Fruit fly (Drosophila melanogaster) whole organism, embryonic: ENCODE measurements around the gene CG34183.

Experiments used
- C15 ChIP-seq: fragments of 200-800 bp; sonication (Bioruptor generic); IDR thresholded peaks from 3 replicates; pipeline ENCODE4 v1.3.6; 2022; ENCODE audit warnings: missing biosample characterization, missing genetic modification characterization
- CG10321 ChIP-seq: fragments of 200-800 bp; sonication (Bioruptor generic); IDR thresholded peaks from 2 replicates; pipeline ENCODE4 v1.3.6; 2022; ENCODE audit warnings: missing biosample characterization, missing genetic modification characterization
- CG11247 ChIP-seq: fragments of 200-800 bp; sonication (Bioruptor generic); IDR thresholded peaks from 2 replicates; pipeline ENCODE4 v1.3.6; 2022; ENCODE audit warnings: missing biosample characterization, missing genetic modification characterization
- CG12236 ChIP-seq: fragments of 200-800 bp; sonication (Bioruptor generic); optimal IDR thresholded peaks from 2 replicates; lab custom pipeline; 2016; ENCODE audit warnings: missing biosample characterization, missing genetic modification characterization
- CG13624 ChIP-seq: fragments of 200-800 bp; sonication (Bioruptor generic); optimal IDR thresholded peaks from 2 replicates; lab custom pipeline; 2016; ENCODE audit warnings: missing biosample characterization, missing genetic modification characterization
- CG14441 ChIP-seq: fragments of 200-800 bp; sonication (Bioruptor generic); IDR thresholded peaks from 2 replicates; pipeline ENCODE4 v1.3.6; 2022; ENCODE audit warnings: missing biosample characterization, missing genetic modification characterization
- CG15073 ChIP-seq: fragments of 200-800 bp; sonication (Bioruptor generic); optimal IDR thresholded peaks from 2 replicates; lab custom pipeline; 2016; ENCODE audit warnings: missing biosample characterization, missing genetic modification characterization
- CG15601 ChIP-seq: fragments of 200-800 bp; sonication (Bioruptor generic); optimal IDR thresholded peaks from 3 replicates; lab custom pipeline; 2019; ENCODE audit warnings: missing biosample characterization, mild to moderate bottlenecking, missing genetic modification characterization, moderate library complexity
- CG17612 ChIP-seq: fragments of 200-800 bp; sonication (Bioruptor generic); IDR thresholded peaks from 2 replicates; pipeline ENCODE4 v1.3.6; 2022; ENCODE audit warnings: missing biosample characterization, missing genetic modification characterization
- CG2116 ChIP-seq: fragments of 200-800 bp; sonication (Bioruptor generic); optimal IDR thresholded peaks from 3 replicates; lab custom pipeline; 2018; ENCODE audit warnings: missing biosample characterization, mild to moderate bottlenecking, missing genetic modification characterization
- CG30431 ChIP-seq: fragments of 200-800 bp; sonication (Bioruptor generic); optimal IDR thresholded peaks from 2 replicates; lab custom pipeline; 2017; ENCODE audit warnings: missing biosample characterization, missing genetic modification characterization
- CG5953 ChIP-seq: fragments of 200-800 bp; sonication (Bioruptor generic); IDR thresholded peaks from 2 replicates; pipeline ENCODE4 v1.3.6; 2022; ENCODE audit warnings: missing biosample characterization, missing genetic modification characterization
- CG6254 ChIP-seq: fragments of 200-800 bp; sonication (Bioruptor generic); optimal IDR thresholded peaks from 3 replicates; lab custom pipeline; 2017; ENCODE audit warnings: mild to moderate bottlenecking, missing biosample characterization, missing genetic modification reagents, missing genetic modification characterization
- CG6683 ChIP-seq: fragments of 200-800 bp; sonication (Bioruptor generic); optimal IDR thresholded peaks from 2 replicates; lab custom pipeline; 2017; ENCODE audit warnings: missing biosample characterization, mild to moderate bottlenecking, missing genetic modification characterization, missing genetic modification reagents
- CG8359 ChIP-seq: fragments of 200-800 bp; sonication (Bioruptor generic); optimal IDR thresholded peaks from 2 replicates; lab custom pipeline; 2017; ENCODE audit warnings: missing biosample characterization, mild to moderate bottlenecking, missing genetic modification characterization, borderline replicate concordance
- CG9437 ChIP-seq: fragments of 200-800 bp; sonication (Bioruptor generic); optimal IDR thresholded peaks from 2 replicates; lab custom pipeline; 2018; ENCODE audit warnings: missing biosample characterization, mild to moderate bottlenecking, missing genetic modification characterization
- Camta ChIP-seq: fragments of 200-800 bp; sonication (Bioruptor generic); optimal IDR thresholded peaks from 2 replicates; lab custom pipeline; 2016; ENCODE audit warnings: missing biosample characterization, missing genetic modification characterization
- Fer2 ChIP-seq: fragments of 200-800 bp; sonication (Bioruptor generic); optimal IDR thresholded peaks from 2 replicates; lab custom pipeline; 2018; ENCODE audit warnings: missing biosample characterization, mild to moderate bottlenecking, missing genetic modification characterization, moderate library complexity
- Gug ChIP-seq: fragments of 200-800 bp; sonication (Bioruptor generic); IDR thresholded peaks from 4 replicates; pipeline ENCODE4 v1.3.6; 2022; ENCODE audit warnings: missing biosample characterization, missing genetic modification characterization
- HmgD ChIP-seq: fragments of 200-800 bp; sonication (Bioruptor generic); optimal IDR thresholded peaks from 3 replicates; lab custom pipeline; 2016; ENCODE audit warnings: missing biosample characterization, missing genetic modification characterization
- Hr78 ChIP-seq, 2 experiments: fragments of 200-800 bp in 1 of 2; fragments of >200 bp in 1 of 2; sonication (Bioruptor generic) in 1 of 2; optimal IDR thresholded peaks; 2 replicates each; lab custom pipeline; 2017 to 2019; ENCODE audit warnings: missing biosample characterization in 2 of 2, missing genetic modification characterization in 2 of 2, mild to moderate bottlenecking in 1 of 2, moderate library complexity in 1 of 2
- Lhr ChIP-seq: fragments of 200-800 bp; sonication (Bioruptor generic); optimal IDR thresholded peaks from 3 replicates; lab custom pipeline; 2017; ENCODE audit warnings: mild to moderate bottlenecking, missing biosample characterization, missing genetic modification reagents, missing genetic modification characterization
- MBD-R2 ChIP-seq: fragments of 200-800 bp; sonication (Bioruptor generic); IDR thresholded peaks from 2 replicates; pipeline ENCODE4 v1.3.6; 2022; ENCODE audit warnings: missing biosample characterization, missing genetic modification characterization
- Max ChIP-seq: fragments of 200-800 bp; sonication (Bioruptor generic); optimal IDR thresholded peaks from 2 replicates; lab custom pipeline; 2016; ENCODE audit warnings: missing biosample characterization, mild to moderate bottlenecking, missing genetic modification characterization
- Med ChIP-seq: fragments of 200-800 bp; sonication (Bioruptor generic); peaks from one replicate; lab custom pipeline; 2016; ENCODE audit warnings: missing biosample characterization, missing genetic modification characterization, mild to moderate bottlenecking, inconsistent platforms, moderate library complexity
- Nf-YC ChIP-seq: fragments of 200-800 bp; optimal IDR thresholded peaks from 3 replicates; lab custom pipeline; 2019; ENCODE audit warnings: missing biosample characterization, mild to moderate bottlenecking, missing genetic modification characterization, moderate library complexity
- Optix ChIP-seq: fragments of 200-800 bp; sonication (Bioruptor generic); IDR thresholded peaks from 3 replicates; pipeline ENCODE4 v1.3.6; 2022; ENCODE audit warnings: missing biosample characterization, missing genetic modification characterization
- Stat92E ChIP-seq, 3 experiments: fragments of >200 bp in 2 of 3; fragments of 200-800 bp in 1 of 3; sonication (Bioruptor generic) in 1 of 3; optimal IDR thresholded peaks; 2 replicates each; lab custom pipeline; 2017 to 2019; ENCODE audit warnings: missing biosample characterization in 3 of 3, missing genetic modification characterization in 3 of 3, mild to moderate bottlenecking in 1 of 3, moderate library complexity in 1 of 3
- ase ChIP-seq: fragments of 200-800 bp; sonication (Bioruptor generic); IDR thresholded peaks from 3 replicates; pipeline ENCODE4 v1.3.6; 2022; ENCODE audit warnings: missing biosample characterization, missing genetic modification characterization
- chif ChIP-seq, 2 experiments: fragments of 200-800 bp; sonication (Bioruptor generic); optimal IDR thresholded peaks; 3 replicates each; lab custom pipeline; 2016; ENCODE audit warnings: missing biosample characterization in 2 of 2, missing genetic modification characterization in 2 of 2
- emc ChIP-seq: fragments of 200-800 bp; sonication (Bioruptor generic); optimal IDR thresholded peaks from 2 replicates; lab custom pipeline; 2016; ENCODE audit warnings: missing biosample characterization, missing genetic modification characterization
- ham ChIP-seq: fragments of 200-800 bp; sonication (Bioruptor generic); IDR thresholded peaks from 2 replicates; pipeline ENCODE4 v1.3.6; 2022; ENCODE audit warnings: missing biosample characterization, missing genetic modification characterization
- inv ChIP-seq: fragments of 200-800 bp; sonication (Bioruptor generic); IDR thresholded peaks from 2 replicates; pipeline ENCODE4 v1.3.6; 2022; ENCODE audit warnings: missing biosample characterization, missing genetic modification characterization; ENCODE audit not compliant: partially characterized antibody
- kay ChIP-seq: fragments of 200-800 bp; sonication (Bioruptor generic); optimal IDR thresholded peaks from 2 replicates; lab custom pipeline; 2016; ENCODE audit warnings: missing biosample characterization, missing genetic modification characterization
- knrl ChIP-seq: fragments of 200-800 bp; sonication (Bioruptor generic); IDR thresholded peaks from 3 replicates; pipeline ENCODE4 v1.3.6; 2022; ENCODE audit warnings: missing biosample characterization, missing genetic modification characterization; ENCODE audit not compliant: partially characterized antibody
- nau ChIP-seq: fragments of 200-800 bp; sonication (Bioruptor generic); optimal IDR thresholded peaks from 3 replicates; lab custom pipeline; 2017; ENCODE audit warnings: missing biosample characterization, mild to moderate bottlenecking, missing genetic modification characterization, missing genetic modification reagents
- pan ChIP-seq, 4 experiments: fragments of >200 bp in 3 of 4; fragments of 200-800 bp in 1 of 4; sonication (Bioruptor generic) in 1 of 4; optimal IDR thresholded peaks in 3 of 4; IDR thresholded peaks in 1 of 4; 2 replicates each; pipeline versions ENCODE4 v1.3.6 to Lab custom; 2017 to 2022; ENCODE audit warnings: missing biosample characterization in 2 of 4, missing genetic modification characterization in 2 of 4, mixed read lengths in 1 of 4
- pb ChIP-seq: fragments of 200-800 bp; sonication (Bioruptor generic); optimal IDR thresholded peaks from 3 replicates; lab custom pipeline; 2016; ENCODE audit warnings: missing biosample characterization, missing genetic modification characterization
- ranshi ChIP-seq: fragments of 200-800 bp; sonication (Bioruptor generic); IDR thresholded peaks from 2 replicates; pipeline ENCODE4 v1.3.6; 2022; ENCODE audit warnings: missing biosample characterization, missing genetic modification characterization
- salm ChIP-seq: fragments of 200-800 bp; sonication (Bioruptor generic); optimal IDR thresholded peaks from 2 replicates; lab custom pipeline; 2018; ENCODE audit warnings: missing biosample characterization, mild to moderate bottlenecking, missing genetic modification characterization
- schlank ChIP-seq: fragments of 200-800 bp; sonication (Bioruptor generic); optimal IDR thresholded peaks from 2 replicates; lab custom pipeline; 2018; ENCODE audit warnings: missing biosample characterization, mild to moderate bottlenecking, missing genetic modification characterization
- so ChIP-seq: fragments of 200-800 bp; sonication (Bioruptor generic); IDR thresholded peaks from 3 replicates; pipeline ENCODE4 v1.3.6; 2022; ENCODE audit warnings: missing biosample characterization, missing genetic modification characterization
- tap ChIP-seq: fragments of 200-800 bp; optimal IDR thresholded peaks from 3 replicates; lab custom pipeline; 2019; ENCODE audit warnings: missing biosample characterization, mild to moderate bottlenecking, missing genetic modification characterization, moderate library complexity
- ttk ChIP-seq: fragments of 200-800 bp; sonication (Bioruptor generic); IDR thresholded peaks from 2 replicates; pipeline ENCODE4 v2.1.2; 2022; ENCODE audit warnings: missing biosample characterization, missing genetic modification characterization
- tup ChIP-seq: fragments of 200-800 bp; sonication (Bioruptor generic); optimal IDR thresholded peaks from 2 replicates; lab custom pipeline; 2016; ENCODE audit warnings: missing biosample characterization, mild to moderate bottlenecking, missing genetic modification characterization, moderate library complexity
- wek ChIP-seq: fragments of 200-800 bp; sonication (Bioruptor generic); optimal IDR thresholded peaks from 3 replicates; lab custom pipeline; 2018; ENCODE audit warnings: missing biosample characterization, mild to moderate bottlenecking, missing genetic modification characterization, moderate library complexity
- zen ChIP-seq: fragments of 200-800 bp; sonication (Bioruptor generic); optimal IDR thresholded peaks from 3 replicates; lab custom pipeline; 2018; ENCODE audit warnings: missing biosample characterization, mild to moderate bottlenecking, missing genetic modification characterization, moderate library complexity

The CG34183 gene

dm6 chr2L:9918020-9918959 is 27.7 kb upstream of the CG34183 start, which contains the start of the genes CG5885 and CG4598 (continued):
- TF ChIP-seq chif (GFP tag; optimal IDR thresholded peaks at IDR 0.05; lab: Kevin White, UChicago) (peak in 1 of 2 experiments; percentile 30), Nf-YC (tag; lab: Kevin White, UChicago) (peak; percentile 67), MBD-R2 (GFP tag; lab: Robert Waterston, UW) (peak; percentile 66), Lhr (GFP tag; lab: Kevin White, UChicago) (peak; percentile 44), CG9437 (peak; percentile 53), CG5953 (no peak), CG13624 (GFP tag; lab: Kevin White, UChicago) (peak; percentile 32), inv (peak; percentile 58), knrl (GFP tag; lab: Robert Waterston, UW) (peak; percentile 82), zen (peak; percentile 7), Optix (peak; percentile 19; the same call in 1 of the 3 replicates), C15 (GFP tag; lab: Robert Waterston, UW) (0 out of 3 replicates have a peak, but pooled peaks have one; percentile 17), CG10321 (GFP tag; lab: Robert Waterston, UW) (no peak), CG30431 (peak; percentile 15), nau (GFP tag; lab: Kevin White, UChicago) (no peak), tap (tag; lab: Kevin White, UChicago) (peak; percentile 45), CG6683 (GFP tag; lab: Kevin White, UChicago) (no peak), wek (GFP tag; lab: Kevin White, UChicago) (no peak), tup (peak; percentile 40), emc (GFP tag; lab: Kevin White, UChicago) (no peak), Med (peak; percentile 85), CG2116 (GFP tag; lab: Kevin White, UChicago) (peak; percentile 90), Fer2 (tag; lab: Kevin White, UChicago) (peak; percentile 57), CG6254 (GFP tag; lab: Kevin White, UChicago) (no peak), CG15073 (GFP tag; lab: Kevin White, UChicago) (no peak), CG8359 (GFP tag; lab: Kevin White, UChicago) (no peak), Camta (GFP tag; lab: Kevin White, UChicago) (no peak), salm (tag; lab: Kevin White, UChicago) (no peak), Hr78 (GFP tag; optimal IDR thresholded peaks at IDR 0.05; lab: Kevin White, UChicago) (peak in 1 of 2 experiments; percentile 37), ase (GFP tag; lab: Robert Waterston, UW) (peak; percentile 44; the same call in 1 of the 3 replicates), ham (GFP tag; lab: Robert Waterston, UW) (no peak), ttk (GFP tag; lab: Robert Waterston, UW) (no peak; the same call in 1 of the 2 replicates), kay (GFP tag; lab: Kevin White, UChicago) (peak; percentile 80), schlank (tag; lab: Kevin White, UChicago) (peak; percentile 50), pan (optimal IDR thresholded peaks at IDR 0.05; lab: Kevin White, UChicago) (no peak), pan (GFP tag; optimal IDR thresholded peaks at IDR 0.05 in 1 of 2, IDR thresholded peaks at IDR 0.05 in 1 of 2) (peak in 1 of 2 experiments; percentile 64), so (GFP tag; lab: Robert Waterston, UW) (peak; percentile 44; the same call in 1 of the 3 replicates), pb (GFP tag; lab: Kevin White, UChicago) (no peak), Max (no peak), CG17612 (no peak), Gug (peak; percentile 56; the same call in 2 of the 4 replicates), Stat92E (GFP tag; optimal IDR thresholded peaks at IDR 0.05; lab: Kevin White, UChicago) (peak in 1 of 3 experiments; percentile 52), CG11247 (no peak; the same call in 1 of the 2 replicates), CG12236 (GFP tag; lab: Kevin White, UChicago) (no peak), HmgD (GFP tag; lab: Kevin White, UChicago) (no peak), ranshi (peak; percentile 78), CG14441 (no peak), CG15601 (tag; lab: Kevin White, UChicago) (peak; percentile 62)
